Fruit fly (Drosophila melanogaster) Kc167 (cell line): ENCODE data around the gene CenG1A.

Experiments
- Myc ChIP-seq: fragments of >200 bp; optimal IDR thresholded peaks from 2 replicates; lab custom pipeline; 2017; ENCODE audit warnings: missing external identifiers
- Sin3A ChIP-seq: fragments of >200 bp; optimal IDR thresholded peaks from 2 replicates; lab custom pipeline; 2018; ENCODE audit warnings: missing external identifiers
- h ChIP-seq: fragments of >200 bp; optimal IDR thresholded peaks from 3 replicates; lab custom pipeline; 2018; ENCODE audit warnings: missing external identifiers
- insv ChIP-seq: fragments of >200 bp; optimal IDR thresholded peaks from 3 replicates; lab custom pipeline; 2018; ENCODE audit warnings: missing external identifiers
- psq ChIP-seq: fragments of >200 bp; optimal IDR thresholded peaks from 2 replicates; lab custom pipeline; 2017; ENCODE audit warnings: missing external identifiers
- ttk ChIP-seq: sonication (Bioruptor generic); optimal IDR thresholded peaks from 2 replicates; lab custom pipeline; 2017; ENCODE audit warnings: missing external identifiers

DNA sequence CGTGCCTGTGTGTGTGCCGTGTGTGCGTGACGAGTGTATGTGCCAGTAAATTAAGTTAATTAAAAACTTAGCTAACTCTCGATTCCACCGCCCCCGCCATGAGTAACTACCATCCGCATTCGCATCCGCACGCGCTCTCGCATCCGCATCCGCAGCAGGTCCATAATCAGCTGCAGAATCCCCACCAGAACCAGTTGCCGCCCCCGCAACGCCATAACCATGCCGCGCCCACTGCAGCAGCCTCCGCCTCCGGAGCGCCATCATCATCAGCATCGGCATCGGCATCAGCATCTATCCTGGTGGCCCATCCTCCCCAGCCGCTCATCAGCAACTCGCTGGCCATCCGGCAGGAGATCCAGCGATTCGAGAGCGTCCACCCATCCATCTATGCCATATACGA, 595 bp downstream of the CenG1A start:
- TF ChIP-seq h (lab: Kevin White, UChicago) (no peak), Myc (lab: Kevin White, UChicago) (no peak), insv (lab: Kevin White, UChicago) (no peak), ttk (no peak), psq (lab: Kevin White, UChicago) (no peak), Sin3A (lab: Kevin White, UChicago) (no peak)
